Worm (Caenorhabditis elegans) whole organism, L3 larva: ENCODE results near the gene nas-10.

Source experiments
- R02D3.7 ChIP-seq: fragments of 150-350 bp; optimal IDR thresholded peaks from 2 replicates; lab custom pipeline; 2014; ENCODE audit warnings: missing biosample characterization, missing genetic modification characterization
- ZK546.5 ChIP-seq: sonication (generic microtip); optimal IDR thresholded peaks from 2 replicates; lab custom pipeline; 2017; ENCODE audit warnings: missing biosample characterization, missing genetic modification characterization
- aly-2 ChIP-seq: fragments of 150-350 bp; optimal IDR thresholded peaks from 2 replicates; lab custom pipeline; 2014; ENCODE audit warnings: missing biosample characterization, missing genetic modification characterization
- ceh-16 ChIP-seq: sonication (generic microtip); optimal IDR thresholded peaks from 2 replicates; lab custom pipeline; 2017; ENCODE audit warnings: missing biosample characterization, missing genetic modification characterization
- daf-12 ChIP-seq: fragments of 150-350 bp; optimal IDR thresholded peaks from 2 replicates; lab custom pipeline; 2014; ENCODE audit warnings: missing biosample characterization, missing genetic modification reagents, missing genetic modification characterization
- egl-5 ChIP-seq: fragments of 150-350 bp; optimal IDR thresholded peaks from 2 replicates; lab custom pipeline; 2017; ENCODE audit warnings: missing biosample characterization, missing genetic modification reagents, missing genetic modification characterization, inconsistent platforms
- elt-2 ChIP-seq: sonication (generic microtip); optimal IDR thresholded peaks from 2 replicates; lab custom pipeline; 2016; ENCODE audit warnings: missing genetic modification reagents, mild to moderate bottlenecking, missing genetic modification characterization, missing compliant biosample characterization
- elt-3 ChIP-seq, 3 experiments: fragments of 150-350 bp in 1 of 3; sonication (generic microtip) in 2 of 3; optimal IDR thresholded peaks; 2 replicates in 2 of 3; 4 replicates in 1 of 3; lab custom pipeline; 2014 to 2017; ENCODE audit warnings: missing biosample characterization in 3 of 3, missing genetic modification characterization in 3 of 3
- fkh-10 ChIP-seq: sonication (generic microtip); optimal IDR thresholded peaks from 2 replicates; lab custom pipeline; 2017; ENCODE audit warnings: missing biosample characterization, missing genetic modification reagents, missing genetic modification characterization
- fkh-2 ChIP-seq: fragments of 150-350 bp; optimal IDR thresholded peaks from 2 replicates; lab custom pipeline; 2014; ENCODE audit warnings: missing biosample characterization, missing genetic modification reagents, missing genetic modification characterization
- fos-1 ChIP-seq: fragments of 150-350 bp; optimal IDR thresholded peaks from 2 replicates; lab custom pipeline; 2014; ENCODE audit warnings: missing biosample characterization, missing genetic modification characterization
- hmg-11 ChIP-seq: sonication (generic microtip); optimal IDR thresholded peaks from 2 replicates; lab custom pipeline; 2016; ENCODE audit warnings: missing genetic modification characterization, missing compliant biosample characterization
- jun-1 ChIP-seq: fragments of 150-350 bp; optimal IDR thresholded peaks from 2 replicates; lab custom pipeline; 2014; ENCODE audit warnings: missing biosample characterization, missing genetic modification reagents, missing genetic modification characterization
- lin-15B ChIP-seq: fragments of 150-350 bp; optimal IDR thresholded peaks from 2 replicates; lab custom pipeline; 2014; ENCODE audit warnings: missing biosample characterization, missing genetic modification characterization
- lsy-12 ChIP-seq: sonication (generic microtip); optimal IDR thresholded peaks from 2 replicates; lab custom pipeline; 2016; ENCODE audit warnings: mild to moderate bottlenecking, missing genetic modification characterization, missing compliant biosample characterization
- mdl-1 ChIP-seq: fragments of 150-350 bp; optimal IDR thresholded peaks from 2 replicates; lab custom pipeline; 2014; ENCODE audit warnings: missing biosample characterization, missing genetic modification characterization
- mml-1 ChIP-seq: fragments of 150-350 bp; sonication (generic microtip); optimal IDR thresholded peaks from 3 replicates; lab custom pipeline; 2014; ENCODE audit warnings: missing biosample characterization, missing genetic modification characterization
- nfya-1 ChIP-seq: sonication (generic microtip); optimal IDR thresholded peaks from 2 replicates; lab custom pipeline; 2017; ENCODE audit warnings: missing genetic modification characterization, mild to moderate bottlenecking, missing compliant biosample characterization, antibody characterized with exemption, moderate library complexity; ENCODE audit not compliant: insufficient read depth
- nhr-11 ChIP-seq: fragments of 150-350 bp; optimal IDR thresholded peaks from 2 replicates; lab custom pipeline; 2014; ENCODE audit warnings: missing biosample characterization, missing genetic modification characterization
- nhr-12 ChIP-seq: fragments of 150-350 bp; optimal IDR thresholded peaks from 2 replicates; lab custom pipeline; 2014; ENCODE audit warnings: missing biosample characterization, missing genetic modification characterization
- nhr-23 ChIP-seq: fragments of 150-350 bp; optimal IDR thresholded peaks from 2 replicates; lab custom pipeline; 2014; ENCODE audit warnings: missing biosample characterization, missing genetic modification reagents, missing genetic modification characterization
- nhr-237 ChIP-seq: fragments of 150-350 bp; optimal IDR thresholded peaks from 2 replicates; lab custom pipeline; 2014; ENCODE audit warnings: missing biosample characterization, missing genetic modification characterization
- nhr-25 ChIP-seq: sonication (generic microtip); optimal IDR thresholded peaks from 2 replicates; lab custom pipeline; 2017; ENCODE audit warnings: missing biosample characterization, missing genetic modification characterization
- nhr-28 ChIP-seq: fragments of 150-350 bp; optimal IDR thresholded peaks from 2 replicates; lab custom pipeline; 2014; ENCODE audit warnings: missing biosample characterization, missing genetic modification characterization
- nhr-67 ChIP-seq: fragments of 150-350 bp; optimal IDR thresholded peaks from 2 replicates; lab custom pipeline; 2014; ENCODE audit warnings: missing biosample characterization, missing genetic modification characterization
- nhr-76 ChIP-seq: fragments of 150-350 bp; sonication (generic microtip); optimal IDR thresholded peaks from 5 replicates; lab custom pipeline; 2014; ENCODE audit warnings: missing biosample characterization, missing genetic modification characterization
- nhr-77 ChIP-seq: fragments of 150-350 bp; optimal IDR thresholded peaks from 2 replicates; lab custom pipeline; 2014; ENCODE audit warnings: missing biosample characterization, missing genetic modification characterization
- pha-4 ChIP-seq: fragments of 150-350 bp; optimal IDR thresholded peaks from 2 replicates; lab custom pipeline; 2014; ENCODE audit warnings: missing biosample characterization, missing genetic modification reagents, missing genetic modification characterization
- skn-1 ChIP-seq: fragments of 150-350 bp; optimal IDR thresholded peaks from 2 replicates; lab custom pipeline; 2014; ENCODE audit warnings: missing biosample characterization, missing genetic modification characterization
- snpc-4 ChIP-seq: fragments of 150-350 bp; optimal IDR thresholded peaks from 2 replicates; lab custom pipeline; 2014; ENCODE audit warnings: missing biosample characterization, missing genetic modification characterization
- tbx-2 ChIP-seq: sonication (generic microtip); optimal IDR thresholded peaks from 2 replicates; lab custom pipeline; 2016; ENCODE audit warnings: mild to moderate bottlenecking, missing genetic modification characterization, missing compliant biosample characterization
- unc-39 ChIP-seq: sonication (generic microtip); optimal IDR thresholded peaks from 4 replicates; lab custom pipeline; 2017; ENCODE audit warnings: missing biosample characterization, missing genetic modification characterization
- zag-1 ChIP-seq: fragments of 150-350 bp; optimal IDR thresholded peaks from 2 replicates; lab custom pipeline; 2014; ENCODE audit warnings: missing biosample characterization, missing genetic modification characterization

The nas-10 gene

ce11 chrX:10991352-10992172 is 28.3 kb upstream of the nas-10 start:
- peak in 1 of 3 experiments; percentile 85 for TF ChIP-seq elt-3 (tag; optimal IDR thresholded peaks at IDR 0.05; lab: Kevin White, UChicago)
- TF ChIP-seq nhr-12 (tag; lab: Kevin White, UChicago) = no peak
- peak; percentile 5 for TF ChIP-seq pha-4 (tag; lab: Kevin White, UChicago)

ce11 chrX:10990855-10991176 is 27.5 kb upstream of the nas-10 start:
- TF ChIP-seq mml-1 = no peak
- no peak for TF ChIP-seq daf-12 (tag; lab: Kevin White, UChicago)
- TF ChIP-seq nhr-76 = no peak
- no peak for TF ChIP-seq ceh-16 (tag; lab: Kevin White, UChicago)
- TF ChIP-seq snpc-4 (tag; lab: Kevin White, UChicago) = no peak
- TF ChIP-seq egl-5 (tag; lab: Kevin White, UChicago) = no peak
- no peak for TF ChIP-seq nfya-1 (tag; lab: Kevin White, UChicago)
- TF ChIP-seq aly-2 (tag; lab: Kevin White, UChicago) = no peak
- no peak for TF ChIP-seq pha-4 (tag; lab: Kevin White, UChicago)
- TF ChIP-seq nhr-25 = no peak
- no peak for TF ChIP-seq lsy-12 (tag; lab: Kevin White, UChicago)
- TF ChIP-seq nhr-77 (tag; lab: Kevin White, UChicago) = no peak
- no peak for TF ChIP-seq elt-2
- no peak for TF ChIP-seq fkh-10 (GFP tag; lab: Kevin White, UChicago)
- no peak for TF ChIP-seq zag-1
- no peak for TF ChIP-seq lin-15B
- no peak for TF ChIP-seq skn-1
- TF ChIP-seq nhr-23 (tag; lab: Kevin White, UChicago) = no peak
- TF ChIP-seq, all 47 proteins: peak for 0

DNA sequence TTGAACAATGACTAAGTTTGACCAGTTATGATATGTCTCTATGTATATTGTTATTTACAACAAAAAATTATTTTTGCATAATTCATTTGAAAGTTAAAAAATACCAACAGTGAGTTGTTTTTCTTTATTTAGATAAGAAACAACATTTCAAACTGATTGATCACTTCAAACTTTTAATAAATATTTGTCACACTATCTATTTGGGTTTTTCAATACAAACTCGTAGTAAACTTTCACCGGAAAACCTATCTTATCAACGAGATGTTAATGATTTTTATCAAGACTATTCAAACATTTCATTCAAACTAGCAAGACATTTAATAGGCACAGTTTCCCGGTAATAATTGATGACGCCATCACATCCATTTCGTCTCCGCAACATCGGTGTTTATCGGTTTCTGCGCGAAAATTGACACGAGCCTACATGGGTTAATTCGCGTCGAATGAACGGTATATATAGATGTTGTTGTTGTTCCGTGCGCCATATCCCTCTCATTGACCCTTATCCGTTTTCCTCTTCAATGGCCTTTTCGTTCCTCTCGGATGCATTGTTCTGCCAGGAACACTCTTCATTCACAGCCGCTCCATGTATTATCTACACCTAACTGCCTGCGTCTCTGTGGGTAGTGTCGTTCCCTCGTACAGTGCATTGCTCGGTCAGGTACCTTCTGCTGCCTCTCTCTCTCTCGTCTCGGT is 27.0 kb upstream of the nas-10 start:
- TF ChIP-seq mdl-1 (tag; lab: Kevin White, UChicago) = no peak
- peak; percentile 31 for TF ChIP-seq pha-4 (tag; lab: Kevin White, UChicago)
- TF ChIP-seq unc-39 (tag; lab: Kevin White, UChicago) = no peak
- peak; percentile 57 for TF ChIP-seq elt-2
- TF ChIP-seq tbx-2 (tag; lab: Kevin White, UChicago) = no peak
- TF ChIP-seq, all 47 proteins: peak for 2

DNA sequence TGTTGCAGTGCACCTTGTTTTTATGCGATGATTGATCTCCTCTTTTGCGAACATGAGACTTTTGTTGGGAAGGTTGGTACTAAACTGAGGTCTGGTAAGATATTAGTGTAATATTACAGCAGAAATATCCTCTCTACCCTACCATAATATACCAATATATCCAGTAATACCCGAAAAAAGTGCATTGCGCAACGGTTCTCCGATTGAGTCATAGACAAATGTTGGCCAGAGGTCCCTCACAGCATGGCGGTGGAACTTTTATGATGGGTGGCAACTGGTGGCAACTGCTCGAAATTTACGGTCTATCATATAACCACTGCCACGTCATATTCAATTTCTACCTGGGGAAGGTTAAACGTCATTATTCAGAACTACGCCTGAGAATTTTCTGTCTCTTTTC is 26.0 kb upstream of the nas-10 start:
- TF ChIP-seq nhr-77 (tag; lab: Kevin White, UChicago) (no peak), unc-39 (tag; lab: Kevin White, UChicago) (no peak), nhr-11 (tag; lab: Kevin White, UChicago) (no peak), R02D3.7 (tag; lab: Kevin White, UChicago) (no peak), hmg-11 (tag; lab: Kevin White, UChicago) (no peak), fos-1 (tag; lab: Kevin White, UChicago) (no peak), nhr-12 (tag; lab: Kevin White, UChicago) (no peak), nhr-67 (tag; lab: Kevin White, UChicago) (no peak), pha-4 (tag; lab: Kevin White, UChicago) (no peak), nhr-28 (tag; lab: Kevin White, UChicago) (no peak), ceh-16 (tag; lab: Kevin White, UChicago) (no peak), ZK546.5 (tag; lab: Kevin White, UChicago) (no peak), jun-1 (tag; lab: Kevin White, UChicago) (no peak), lin-15B (no peak), zag-1 (no peak), skn-1 (no peak), elt-3 (tag; optimal IDR thresholded peaks at IDR 0.05; lab: Kevin White, UChicago) (no peak), nhr-76 (no peak), fkh-2 (no peak)

- TF ChIP-seq nhr-25 (no peak), ceh-16 (tag; lab: Kevin White, UChicago) (no peak), skn-1 (no peak), nhr-237 (tag; lab: Kevin White, UChicago) (no peak)
Observed at ce11 chrX:10982051-10982450, 18.7 kb upstream of the nas-10 start, which contains the start of gene ver-4. Gene ver-4 (plus strand): TSS chrX:10982351.
